Worm (Caenorhabditis elegans) whole organism, L2 larva: ENCODE results near the gene nhr-79.

Experiments used
- mab-5 ChIP-seq: fragments of 150-350 bp; optimal IDR thresholded peaks from 2 replicates; lab custom pipeline; 2014; ENCODE audit warnings: missing biosample characterization, missing genetic modification characterization
- unc-62 ChIP-seq: fragments of 150-350 bp; optimal IDR thresholded peaks from 2 replicates; lab custom pipeline; 2014; ENCODE audit warnings: missing biosample characterization, missing genetic modification reagents, missing genetic modification characterization
- ztf-1 ChIP-seq: fragments of 200-800 bp; sonication (Bioruptor generic); conservative IDR thresholded peaks from 2 replicates; pipeline ENCODE4 v1.3.6; 2022; ENCODE audit warnings: missing genetic modification characterization, missing compliant biosample characterization

DNA sequence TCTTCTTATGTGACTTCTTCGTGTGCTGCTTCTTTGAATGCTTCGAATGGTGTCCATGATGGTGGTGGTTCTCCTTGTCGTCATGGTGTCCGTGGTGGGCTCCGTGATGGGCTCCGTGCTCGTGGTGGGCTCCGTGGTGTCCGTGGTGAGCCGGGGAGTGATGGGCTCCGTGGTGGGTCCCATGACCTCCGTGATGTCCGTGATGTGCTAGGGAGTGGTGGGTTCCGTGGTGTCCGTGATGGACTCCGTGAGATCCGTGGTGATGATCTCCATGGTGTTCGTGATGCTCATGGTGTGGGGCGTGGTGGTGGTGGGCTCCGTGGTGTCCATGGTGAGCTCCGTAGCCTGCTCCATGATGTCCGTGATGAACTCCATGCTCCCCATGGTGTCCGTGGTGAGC lies 10.5 kb downstream of the nhr-79 start:
- TF ChIP-seq ztf-1 (GFP tag; lab: Robert Waterston, UW) (no peak), unc-62 (GFP tag; lab: Kevin White, UChicago) (no peak), mab-5 (tag; lab: Kevin White, UChicago) (no peak)
